Fruit fly (Drosophila melanogaster) whole organism, embryonic: Measurements from ENCODE around the gene CG11562.
A peak's percentile ranks its signal among the peaks of the same experiment; 100 is the strongest.

Source experiments
- B-H2 ChIP-seq: fragments of 200-800 bp; sonication (Bioruptor generic); optimal IDR thresholded peaks from 2 replicates; lab custom pipeline; 2018; ENCODE audit warnings: missing biosample characterization, mild to moderate bottlenecking, missing genetic modification characterization
- CG10979 ChIP-seq: fragments of 200-800 bp; sonication (Bioruptor generic); optimal IDR thresholded peaks from 2 replicates; lab custom pipeline; 2018; ENCODE audit warnings: missing biosample characterization, mild to moderate bottlenecking, missing genetic modification characterization, moderate library complexity
- CG13624 ChIP-seq: fragments of 200-800 bp; sonication (Bioruptor generic); optimal IDR thresholded peaks from 2 replicates; lab custom pipeline; 2016; ENCODE audit warnings: missing biosample characterization, missing genetic modification characterization
- CG14667 ChIP-seq: fragments of 200-800 bp; sonication (Bioruptor generic); IDR thresholded peaks from 2 replicates; pipeline ENCODE4 v1.3.6; 2022; ENCODE audit warnings: missing biosample characterization, missing genetic modification characterization
- CG15696 ChIP-seq: fragments of 200-800 bp; sonication (Bioruptor generic); optimal IDR thresholded peaks from 2 replicates; lab custom pipeline; 2019; ENCODE audit warnings: missing biosample characterization, mild to moderate bottlenecking, missing genetic modification characterization, moderate library complexity
- CG1603 ChIP-seq: fragments of 200-800 bp; sonication (Bioruptor generic); optimal IDR thresholded peaks from 2 replicates; lab custom pipeline; 2019; ENCODE audit warnings: missing biosample characterization, mild to moderate bottlenecking, missing genetic modification characterization, moderate library complexity
- CG1792 ChIP-seq: fragments of 200-800 bp; sonication (Bioruptor generic); optimal IDR thresholded peaks from 2 replicates; lab custom pipeline; 2016; ENCODE audit warnings: missing biosample characterization, missing genetic modification characterization
- CG2120 ChIP-seq: fragments of 200-800 bp; sonication (Bioruptor generic); optimal IDR thresholded peaks from 3 replicates; lab custom pipeline; 2016; ENCODE audit warnings: missing biosample characterization, missing genetic modification characterization
- CG2199 ChIP-seq: fragments of 200-800 bp; sonication (Bioruptor generic); IDR thresholded peaks from 3 replicates; pipeline ENCODE4 v1.3.6; 2022; ENCODE audit warnings: missing biosample characterization, missing genetic modification characterization
- CG2889 ChIP-seq: fragments of 200-800 bp; sonication (Bioruptor generic); IDR thresholded peaks from 3 replicates; pipeline ENCODE4 v1.3.6; 2022; ENCODE audit warnings: missing biosample characterization, missing genetic modification characterization
- CG31365 ChIP-seq: fragments of 200-800 bp; sonication (Bioruptor generic); optimal IDR thresholded peaks from 2 replicates; lab custom pipeline; 2018; ENCODE audit warnings: missing biosample characterization, mild to moderate bottlenecking, missing genetic modification characterization
- CG32772 ChIP-seq: fragments of 200-800 bp; sonication (Bioruptor generic); IDR thresholded peaks from 2 replicates; pipeline ENCODE4 v1.3.6; 2022; ENCODE audit warnings: missing biosample characterization, missing genetic modification characterization
- CG3281 ChIP-seq: fragments of 200-800 bp; sonication (Bioruptor generic); optimal IDR thresholded peaks from 3 replicates; lab custom pipeline; 2017; ENCODE audit warnings: missing biosample characterization, mild to moderate bottlenecking, missing genetic modification characterization
- CG4617 ChIP-seq: fragments of 200-800 bp; sonication (Bioruptor generic); optimal IDR thresholded peaks from 3 replicates; lab custom pipeline; 2016; ENCODE audit warnings: missing biosample characterization, missing genetic modification characterization, borderline replicate concordance
- CG7357 ChIP-seq: fragments of 200-800 bp; sonication (Bioruptor generic); IDR thresholded peaks from 3 replicates; pipeline ENCODE4 v1.3.6; 2022; ENCODE audit warnings: missing biosample characterization, missing genetic modification characterization
- CG7372 ChIP-seq: fragments of 200-800 bp; sonication (Bioruptor generic); IDR thresholded peaks from 2 replicates; pipeline ENCODE4 v1.3.6; 2022; ENCODE audit warnings: missing biosample characterization, missing genetic modification characterization
- CG8290 ChIP-seq, 3 experiments: fragments of 200-800 bp; sonication (Bioruptor generic); optimal IDR thresholded peaks; 2 replicates each; lab custom pipeline; 2016 to 2019; ENCODE audit warnings: missing biosample characterization in 3 of 3, missing genetic modification characterization in 3 of 3, mild to moderate bottlenecking in 2 of 3, moderate library complexity in 1 of 3
- CG8359 ChIP-seq: fragments of 200-800 bp; sonication (Bioruptor generic); optimal IDR thresholded peaks from 2 replicates; lab custom pipeline; 2017; ENCODE audit warnings: missing biosample characterization, mild to moderate bottlenecking, missing genetic modification characterization, borderline replicate concordance
- CG8388 ChIP-seq: fragments of 200-800 bp; sonication (Bioruptor generic); optimal IDR thresholded peaks from 2 replicates; lab custom pipeline; 2019; ENCODE audit warnings: missing biosample characterization, mild to moderate bottlenecking, missing genetic modification characterization, moderate library complexity
- CG9437 ChIP-seq: fragments of 200-800 bp; sonication (Bioruptor generic); optimal IDR thresholded peaks from 2 replicates; lab custom pipeline; 2018; ENCODE audit warnings: missing biosample characterization, mild to moderate bottlenecking, missing genetic modification characterization
- CG9727 ChIP-seq: fragments of 200-800 bp; sonication (Bioruptor generic); optimal IDR thresholded peaks from 3 replicates; lab custom pipeline; 2017; ENCODE audit warnings: missing biosample characterization, mild to moderate bottlenecking, missing genetic modification characterization
- CkIIα-i1 ChIP-seq: fragments of 200-800 bp; sonication (Bioruptor generic); IDR thresholded peaks from 2 replicates; pipeline ENCODE4 v1.3.6; 2022; ENCODE audit warnings: missing biosample characterization, missing genetic modification characterization
- D ChIP-seq, 2 experiments: fragments of 200-800 bp in 1 of 2; fragments of >200 bp in 1 of 2; sonication (Bioruptor generic) in 1 of 2; optimal IDR thresholded peaks; 2 replicates in 1 of 2; 3 replicates in 1 of 2; lab custom pipeline; 2017; ENCODE audit warnings: mild to moderate bottlenecking in 1 of 2, missing biosample characterization in 1 of 2, missing genetic modification characterization in 1 of 2, missing genetic modification reagents in 1 of 2
- Dfd ChIP-seq, 2 experiments: fragments of >200 bp; optimal IDR thresholded peaks; 2 replicates each; lab custom pipeline; 2017; ENCODE audit warnings: missing biosample characterization in 2 of 2, missing genetic modification characterization in 2 of 2
- Dip3 ChIP-seq: fragments of 200-800 bp; sonication (Bioruptor generic); optimal IDR thresholded peaks from 3 replicates; lab custom pipeline; 2016; ENCODE audit warnings: missing biosample characterization, missing genetic modification characterization
- E2f2 ChIP-seq: fragments of 200-800 bp; sonication (Bioruptor generic); IDR thresholded peaks from 2 replicates; pipeline ENCODE4 v1.3.6; 2022; ENCODE audit warnings: missing biosample characterization, missing genetic modification characterization
- Gug ChIP-seq: fragments of 200-800 bp; sonication (Bioruptor generic); IDR thresholded peaks from 4 replicates; pipeline ENCODE4 v1.3.6; 2022; ENCODE audit warnings: missing biosample characterization, missing genetic modification characterization
- HLH3B ChIP-seq: fragments of 200-800 bp; sonication (Bioruptor generic); IDR thresholded peaks from 2 replicates; pipeline ENCODE4 v1.3.6; 2022; ENCODE audit warnings: missing biosample characterization, missing genetic modification characterization
- Hand ChIP-seq: fragments of 200-800 bp; sonication (Bioruptor generic); optimal IDR thresholded peaks from 2 replicates; lab custom pipeline; 2017; ENCODE audit warnings: mild to moderate bottlenecking, missing biosample characterization, missing genetic modification reagents, missing genetic modification characterization
- Hey ChIP-seq: fragments of 200-800 bp; sonication (Bioruptor generic); optimal IDR thresholded peaks from 3 replicates; lab custom pipeline; 2018; ENCODE audit warnings: missing biosample characterization, mild to moderate bottlenecking, missing genetic modification characterization
- Lpt ChIP-seq: fragments of >200 bp; optimal IDR thresholded peaks from 2 replicates; lab custom pipeline; 2018; ENCODE audit warnings: missing biosample characterization, missing genetic modification characterization
- Mes4 ChIP-seq: fragments of 200-800 bp; sonication (Bioruptor generic); optimal IDR thresholded peaks from 2 replicates; lab custom pipeline; 2016; ENCODE audit warnings: missing biosample characterization, missing genetic modification characterization
- NfI ChIP-seq: fragments of 200-800 bp; sonication (Bioruptor generic); optimal IDR thresholded peaks from 3 replicates; lab custom pipeline; 2018; ENCODE audit warnings: missing biosample characterization, mild to moderate bottlenecking, missing genetic modification characterization, moderate library complexity
- Optix ChIP-seq: fragments of 200-800 bp; sonication (Bioruptor generic); IDR thresholded peaks from 3 replicates; pipeline ENCODE4 v1.3.6; 2022; ENCODE audit warnings: missing biosample characterization, missing genetic modification characterization
- Side ChIP-seq: fragments of 200-800 bp; sonication (Bioruptor generic); optimal IDR thresholded peaks from 2 replicates; lab custom pipeline; 2016; ENCODE audit warnings: missing biosample characterization, missing genetic modification characterization
- amos ChIP-seq: fragments of 200-800 bp; sonication (Bioruptor generic); IDR thresholded peaks from 2 replicates; pipeline ENCODE4 v1.3.6; 2022; ENCODE audit warnings: missing biosample characterization, missing genetic modification characterization; ENCODE audit not compliant: partially characterized antibody
- bigmax ChIP-seq: fragments of 200-800 bp; sonication (Bioruptor generic); optimal IDR thresholded peaks from 2 replicates; lab custom pipeline; 2018; ENCODE audit warnings: missing biosample characterization, mild to moderate bottlenecking, missing genetic modification characterization
- fu2 ChIP-seq: fragments of 200-800 bp; sonication (Bioruptor generic); optimal IDR thresholded peaks from 2 replicates; lab custom pipeline; 2016; ENCODE audit warnings: missing biosample characterization, missing genetic modification characterization
- gem ChIP-seq: fragments of 200-800 bp; sonication (Bioruptor generic); optimal IDR thresholded peaks from 2 replicates; lab custom pipeline; 2019; ENCODE audit warnings: missing biosample characterization, mild to moderate bottlenecking, missing genetic modification characterization, moderate library complexity
- gsb ChIP-seq: fragments of 200-800 bp; sonication (Bioruptor generic); IDR thresholded peaks from 2 replicates; pipeline ENCODE4 v1.3.6; 2022; ENCODE audit warnings: missing biosample characterization, missing genetic modification characterization
- gsb-n ChIP-seq: fragments of 200-800 bp; sonication (Bioruptor generic); optimal IDR thresholded peaks from 3 replicates; lab custom pipeline; 2018; ENCODE audit warnings: missing biosample characterization, mild to moderate bottlenecking, missing genetic modification characterization
- mam ChIP-seq: fragments of 200-800 bp; sonication (Bioruptor generic); optimal IDR thresholded peaks from 3 replicates; lab custom pipeline; 2016; ENCODE audit warnings: missing biosample characterization, missing genetic modification characterization
- so ChIP-seq: fragments of 200-800 bp; sonication (Bioruptor generic); IDR thresholded peaks from 3 replicates; pipeline ENCODE4 v1.3.6; 2022; ENCODE audit warnings: missing biosample characterization, missing genetic modification characterization
- stc ChIP-seq: fragments of 200-800 bp; sonication (Bioruptor generic); IDR thresholded peaks from 2 replicates; pipeline ENCODE4 v1.3.6; 2022; ENCODE audit warnings: missing biosample characterization, missing genetic modification characterization
- tap ChIP-seq: fragments of 200-800 bp; optimal IDR thresholded peaks from 3 replicates; lab custom pipeline; 2019; ENCODE audit warnings: missing biosample characterization, mild to moderate bottlenecking, missing genetic modification characterization, moderate library complexity
- tna ChIP-seq: fragments of 200-800 bp; sonication (Bioruptor generic); IDR thresholded peaks from 2 replicates; pipeline ENCODE4 v1.3.6; 2022; ENCODE audit warnings: missing biosample characterization, missing genetic modification characterization; ENCODE audit not compliant: partially characterized antibody
- toy ChIP-seq: fragments of 200-800 bp; sonication (Bioruptor generic); IDR thresholded peaks from 2 replicates; pipeline ENCODE4 v1.3.6; 2022; ENCODE audit warnings: missing biosample characterization, missing genetic modification characterization
- wek ChIP-seq: fragments of 200-800 bp; sonication (Bioruptor generic); optimal IDR thresholded peaks from 3 replicates; lab custom pipeline; 2018; ENCODE audit warnings: missing biosample characterization, mild to moderate bottlenecking, missing genetic modification characterization, moderate library complexity

The CG11562 gene

dm6 chr2L:297480-298284, 5.5 kb downstream of the CG11562 start, which contains the start of gene Pi3K21B (continued):
- TF ChIP-seq D (optimal IDR thresholded peaks at IDR 0.05; lab: Kevin White, UChicago) (no peak), D (GFP tag; optimal IDR thresholded peaks at IDR 0.05; lab: Kevin White, UChicago) (peak; percentile 77), tna (no peak), CG8359 (GFP tag; lab: Kevin White, UChicago) (peak; percentile 58), amos (GFP tag; lab: Robert Waterston, UW) (no peak; the same call in 1 of the 2 replicates), CG9727 (GFP tag; lab: Kevin White, UChicago) (peak; percentile 87), tap (tag; lab: Kevin White, UChicago) (peak; percentile 74), Dip3 (GFP tag; lab: Kevin White, UChicago) (peak; percentile 95), gem (peak; percentile 95), HLH3B (GFP tag; lab: Robert Waterston, UW) (peak; percentile 69), CG7372 (peak; percentile 80), CG32772 (GFP tag; lab: Robert Waterston, UW) (peak; percentile 82), CG8388 (GFP tag; lab: Kevin White, UChicago) (peak; percentile 80), bigmax (GFP tag; lab: Kevin White, UChicago) (peak; percentile 4), CG10979 (tag; lab: Kevin White, UChicago) (peak; percentile 80), CG7357 (GFP tag; lab: Robert Waterston, UW) (peak; percentile 70), Hey (tag; lab: Kevin White, UChicago) (peak; percentile 71), CG1792 (GFP tag; lab: Kevin White, UChicago) (peak; percentile 90), Dfd (GFP tag; optimal IDR thresholded peaks at IDR 0.05; lab: Kevin White, UChicago) (peak in 1 of 2 experiments; percentile 56), CG31365 (tag; lab: Kevin White, UChicago) (no peak), CkIIα-i1 (no peak), CG1603 (tag; lab: Kevin White, UChicago) (peak; percentile 85), E2f2 (GFP tag; lab: Robert Waterston, UW) (peak; percentile 88), B-H2 (GFP tag; lab: Kevin White, UChicago) (peak; percentile 94), Gug (GFP tag; lab: Robert Waterston, UW) (peak; percentile 82), Side (peak; percentile 88), CG15696 (tag; lab: Kevin White, UChicago) (peak; percentile 93), Optix (GFP tag; lab: Robert Waterston, UW) (peak; percentile 59; the same call in 1 of the 3 replicates), Lpt (no peak), fu2 (peak; percentile 93), CG2120 (GFP tag; lab: Kevin White, UChicago) (peak; percentile 96), gsb-n (tag; lab: Kevin White, UChicago) (peak; percentile 82), Mes4 (GFP tag; lab: Kevin White, UChicago) (peak; percentile 80), Hand (GFP tag; lab: Kevin White, UChicago) (peak; percentile 73), so (GFP tag; lab: Robert Waterston, UW) (peak; percentile 83), CG14667 (GFP tag; lab: Robert Waterston, UW) (peak; percentile 66), CG9437 (GFP tag; lab: Kevin White, UChicago) (peak; percentile 100), CG2889 (peak; percentile 75), gsb (GFP tag; lab: Robert Waterston, UW) (0 out of 2 replicates have a peak, but pooled peaks have one; percentile 38), CG8290 (GFP tag; optimal IDR thresholded peaks at IDR 0.05; lab: Kevin White, UChicago) (peak; percentile 86), CG8290 (tag; optimal IDR thresholded peaks at IDR 0.05; lab: Kevin White, UChicago) (peak in 1 of 2 experiments; percentile 96), NfI (peak; percentile 92), CG3281 (peak; percentile 94), CG4617 (GFP tag; lab: Kevin White, UChicago) (peak; percentile 97), CG2199 (no peak), stc (GFP tag; lab: Robert Waterston, UW) (peak; percentile 66), wek (GFP tag; lab: Kevin White, UChicago) (peak; percentile 57), mam (GFP tag; lab: Kevin White, UChicago) (peak; percentile 96), toy (GFP tag; lab: Robert Waterston, UW) (0 out of 2 replicates have a peak, but pooled peaks have one; percentile 43), CG13624 (GFP tag; lab: Kevin White, UChicago) (peak; percentile 91)
